Fruit fly (Drosophila melanogaster): ENCODE data around the gene CG33796.

DNA sequence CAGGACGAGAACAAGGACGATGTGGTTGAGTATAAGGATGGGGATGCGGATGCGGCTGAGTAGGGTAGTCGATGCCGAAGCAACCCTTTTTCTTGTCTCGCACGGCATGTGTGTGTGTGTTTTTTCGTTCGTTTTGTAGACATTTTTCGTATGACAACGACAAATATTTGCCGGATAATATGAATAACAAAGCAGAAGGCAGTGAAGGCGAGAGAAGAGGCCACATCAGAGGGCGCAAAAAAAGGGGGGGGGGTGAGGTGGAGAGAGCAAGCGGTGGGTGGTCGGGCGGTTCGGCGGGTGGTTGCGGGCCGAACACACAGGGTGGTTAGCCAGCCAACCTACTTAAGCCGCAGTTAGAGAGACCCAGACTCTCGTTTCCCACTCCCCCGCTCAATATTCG, 2.5 kb upstream of the CG33796 start:
- TF ChIP-seq CG7045 (GFP tag; optimal IDR thresholded peaks at IDR 0.05) (no peak), Crg-1 (GFP tag; optimal IDR thresholded peaks at IDR 0.05) (no peak), CG11617 (GFP tag; optimal IDR thresholded peaks at IDR 0.05) (no peak), bab1 (GFP tag; optimal IDR thresholded peaks at IDR 0.05) (no peak), tj (GFP tag; optimal IDR thresholded peaks at IDR 0.05) (no peak), CG7101 (tag; optimal IDR thresholded peaks at IDR 0.05) (no peak), toe (GFP tag; optimal IDR thresholded peaks at IDR 0.05) (no peak), Hr96 (GFP tag; optimal IDR thresholded peaks at IDR 0.05) (no peak), CG5204 (GFP tag; optimal IDR thresholded peaks at IDR 0.05) (no peak), CG1620 (GFP tag; optimal IDR thresholded peaks at IDR 0.05) (no peak), kay (GFP tag; ENCODE audit: borderline replicate concordance) (no peak), CG33017 (tag; optimal IDR thresholded peaks at IDR 0.05) (no peak), pad (GFP tag; optimal IDR thresholded peaks at IDR 0.05) (no peak)
